Fruit fly (Drosophila melanogaster) whole organism, embryonic: ENCODE results near the gene Catsup.

Experiments
- CG16779 ChIP-seq: fragments of 200-800 bp; sonication (Bioruptor generic); IDR thresholded peaks from 2 replicates; pipeline ENCODE4 v1.3.6; 2022; ENCODE audit warnings: missing biosample characterization, missing genetic modification characterization
- CG4328 ChIP-seq: fragments of 200-800 bp; sonication (Bioruptor generic); optimal IDR thresholded peaks from 3 replicates; lab custom pipeline; 2017; ENCODE audit warnings: missing biosample characterization, missing genetic modification reagents, missing genetic modification characterization
- Scr ChIP-seq: fragments of 200-800 bp; sonication (Bioruptor generic); IDR thresholded peaks from 2 replicates; pipeline ENCODE4 v1.3.6; 2022; ENCODE audit warnings: missing biosample characterization, missing genetic modification characterization; ENCODE audit not compliant: partially characterized antibody
- Sox102F ChIP-seq: fragments of 200-800 bp; sonication (Bioruptor generic); optimal IDR thresholded peaks from 2 replicates; lab custom pipeline; 2018; ENCODE audit warnings: missing biosample characterization, mild to moderate bottlenecking, missing genetic modification characterization, moderate library complexity
- Taf1 ChIP-seq: fragments of 200-800 bp; sonication (Bioruptor generic); IDR thresholded peaks from 2 replicates; pipeline ENCODE4 v1.3.6; 2022; ENCODE audit warnings: missing biosample characterization, missing genetic modification characterization
- mirr ChIP-seq: fragments of 200-800 bp; sonication (Bioruptor generic); optimal IDR thresholded peaks from 3 replicates; lab custom pipeline; 2018; ENCODE audit warnings: missing biosample characterization, mild to moderate bottlenecking, missing genetic modification characterization
- mld ChIP-seq: fragments of 200-800 bp; sonication (Bioruptor generic); IDR thresholded peaks from 3 replicates; pipeline ENCODE4 v1.3.6; 2022; ENCODE audit warnings: missing biosample characterization, missing genetic modification characterization; ENCODE audit not compliant: partially characterized antibody
- wor ChIP-seq: fragments of 200-800 bp; sonication (Bioruptor generic); IDR thresholded peaks from 2 replicates; pipeline ENCODE4 v1.3.6; 2022; ENCODE audit warnings: missing biosample characterization, missing genetic modification characterization

- TF ChIP-seq Sox102F (GFP tag; lab: Kevin White, UChicago), result no peak
- TF ChIP-seq mirr (GFP tag; lab: Kevin White, UChicago), result no peak
- TF ChIP-seq CG4328, result no peak
- TF ChIP-seq CG16779 (GFP tag; lab: Robert Waterston, UW), result no peak
- no peak for TF ChIP-seq Scr (GFP tag; lab: Robert Waterston, UW)
- no peak for TF ChIP-seq wor (GFP tag; lab: Robert Waterston, UW)
- TF ChIP-seq Taf1 (GFP tag; lab: Robert Waterston, UW), result no peak
- TF ChIP-seq mld, result no peak
These were observed 19.5 kb upstream of the Catsup start, which contains the start of gene CG15172 for dm6 chr2L:19022221-19022516.
